Fruit fly (Drosophila melanogaster): ENCODE results near the gene DNAlig3.

DNAlig3 gene

DNA sequence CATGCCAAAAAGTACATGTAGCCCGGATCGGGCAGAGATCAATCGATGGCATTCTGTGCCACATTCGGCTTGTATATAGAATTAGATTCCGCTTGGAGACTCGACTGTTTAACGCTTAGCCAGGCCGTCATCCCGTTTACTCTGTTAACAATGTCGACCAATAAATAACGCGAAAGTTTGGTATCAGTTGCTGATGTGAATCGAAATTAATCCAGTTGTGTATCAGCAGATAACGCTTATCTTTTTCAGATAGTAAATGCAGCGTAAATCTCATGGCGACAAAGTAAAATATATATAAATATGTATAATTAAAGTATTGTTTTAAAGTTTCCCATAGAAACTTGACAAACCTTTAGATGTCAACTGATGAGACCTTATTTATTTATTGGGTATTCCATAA is 9.8 kb upstream of the DNAlig3 start:
- TF ChIP-seq psq (optimal IDR thresholded peaks at IDR 0.05) (no peak), usp (GFP tag; optimal IDR thresholded peaks at IDR 0.05) (no peak), Dll (optimal IDR thresholded peaks at IDR 0.05) (no peak), pan (optimal IDR thresholded peaks at IDR 0.05) (no peak)

DNA sequence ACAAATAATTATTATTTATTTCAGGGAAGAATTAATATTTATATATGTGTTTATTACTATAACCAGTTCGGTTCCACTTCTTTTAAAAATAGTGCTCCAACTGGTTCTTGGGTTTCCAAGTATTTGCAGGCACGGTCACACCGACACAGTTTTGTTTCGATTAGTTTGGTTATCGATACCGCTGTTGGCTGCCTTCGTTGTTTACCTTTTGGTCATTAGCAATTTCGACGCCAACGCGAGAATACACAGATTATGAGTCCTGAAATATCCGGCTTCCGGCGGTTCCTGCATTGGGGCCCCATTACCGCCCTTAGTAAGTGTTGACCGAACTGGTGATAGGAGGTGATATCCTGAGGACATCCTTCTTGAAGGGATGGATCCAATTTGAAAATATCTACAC is 6.5 kb upstream of the DNAlig3 start, which contains the start of gene CG5196:
TSS of gene CG5196 (plus strand) at position 157 of the 400 bp plus-strand sequence.
- TF ChIP-seq EcR (GFP tag; optimal IDR thresholded peaks at IDR 0.05) (no peak), psq (optimal IDR thresholded peaks at IDR 0.05) (no peak), pan (optimal IDR thresholded peaks at IDR 0.05) (no peak), usp (GFP tag; optimal IDR thresholded peaks at IDR 0.05) (no peak), CG8478 (optimal IDR thresholded peaks at IDR 0.05) (no peak), Dll (optimal IDR thresholded peaks at IDR 0.05) (no peak)

DNA sequence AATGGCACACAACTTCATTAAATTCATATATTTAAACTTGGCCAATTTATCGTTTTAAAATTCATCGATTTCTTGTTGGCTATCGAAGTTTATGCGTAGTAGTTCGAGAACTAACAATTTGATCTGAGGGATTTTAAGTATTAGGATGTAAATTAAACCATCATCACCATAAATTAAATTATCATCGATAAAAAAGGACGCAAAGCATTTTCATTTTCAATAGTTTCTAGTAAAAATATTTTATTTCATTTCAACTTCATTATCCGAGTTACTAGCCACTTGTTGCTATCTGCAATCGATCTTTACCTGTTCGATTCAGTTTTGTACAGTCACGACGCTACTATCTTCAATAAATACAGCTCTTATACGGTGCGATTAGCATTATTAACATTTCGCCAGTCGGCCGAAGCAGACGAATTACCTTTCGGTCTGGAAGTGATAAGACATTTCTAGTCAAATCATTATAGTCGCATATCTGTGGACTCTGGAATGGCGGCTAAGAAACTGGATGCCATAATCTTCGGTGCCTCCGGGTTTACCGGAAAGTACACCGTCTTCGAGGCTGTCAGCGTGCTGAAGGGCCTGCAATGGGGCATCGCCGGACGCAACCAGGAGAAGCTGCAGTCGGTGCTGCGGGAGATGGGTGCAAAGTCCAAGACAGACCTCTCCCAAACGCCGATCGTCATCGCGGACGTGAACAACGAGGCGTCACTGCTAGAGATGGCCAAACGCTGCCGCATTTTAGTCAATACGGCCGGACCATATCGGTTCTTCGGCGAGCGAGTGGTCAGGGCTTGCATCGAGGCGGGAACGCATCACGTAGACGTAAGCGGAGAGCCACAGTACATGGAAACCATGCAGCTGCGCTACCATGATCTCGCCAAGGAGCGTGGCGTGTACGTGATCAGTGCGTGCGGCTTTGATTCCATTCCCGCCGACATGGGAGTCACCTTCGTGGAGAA is 4.9 kb upstream of the DNAlig3 start, which contains the start of gene CG5167:
TSS of gene CG5167 (plus strand) at position 298 of the 962 bp plus-strand sequence.
- TF ChIP-seq EcR (GFP tag; optimal IDR thresholded peaks at IDR 0.05) (no peak), usp (GFP tag; optimal IDR thresholded peaks at IDR 0.05) (no peak), CG8478 (optimal IDR thresholded peaks at IDR 0.05) (no peak), Dll (optimal IDR thresholded peaks at IDR 0.05) (no peak), pan (optimal IDR thresholded peaks at IDR 0.05) (no peak)

- TF ChIP-seq pan (optimal IDR thresholded peaks at IDR 0.05) (no peak), psq (optimal IDR thresholded peaks at IDR 0.05) (no peak), EcR (GFP tag; optimal IDR thresholded peaks at IDR 0.05) (no peak), usp (GFP tag; optimal IDR thresholded peaks at IDR 0.05) (no peak), Dll (optimal IDR thresholded peaks at IDR 0.05) (no peak), CG8478 (optimal IDR thresholded peaks at IDR 0.05) (no peak)
Observed at dm6 chr3R:12405928-12406234, 4.2 kb upstream of the DNAlig3 start, which contains the start of gene Cyp9f2. Gene Cyp9f2 (minus strand): TSS chr3R:12406028.

DNA sequence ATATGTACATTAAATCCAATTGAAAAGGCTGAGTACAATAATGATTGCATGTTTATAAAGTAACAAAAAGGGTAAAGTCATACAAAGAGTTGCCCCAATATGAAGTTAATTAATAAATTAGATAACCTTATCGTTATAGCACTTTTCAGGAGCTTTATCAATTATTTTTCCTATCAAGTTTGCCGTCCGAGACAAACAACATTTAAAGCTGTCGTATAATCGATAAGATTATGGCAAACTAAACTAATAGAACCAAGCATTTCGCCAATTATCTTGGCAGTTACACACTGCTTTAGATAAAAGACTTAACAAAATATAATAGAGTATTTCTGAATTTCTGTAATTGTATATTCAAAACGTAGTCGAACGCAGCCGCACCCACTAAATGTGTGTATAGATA is 3.5 kb upstream of the DNAlig3 start:
- TF ChIP-seq CG8478 (optimal IDR thresholded peaks at IDR 0.05) (no peak), psq (optimal IDR thresholded peaks at IDR 0.05) (no peak), Dll (optimal IDR thresholded peaks at IDR 0.05) (no peak), EcR (GFP tag; optimal IDR thresholded peaks at IDR 0.05) (no peak), usp (GFP tag; optimal IDR thresholded peaks at IDR 0.05) (no peak), pan (optimal IDR thresholded peaks at IDR 0.05) (no peak)

DNA sequence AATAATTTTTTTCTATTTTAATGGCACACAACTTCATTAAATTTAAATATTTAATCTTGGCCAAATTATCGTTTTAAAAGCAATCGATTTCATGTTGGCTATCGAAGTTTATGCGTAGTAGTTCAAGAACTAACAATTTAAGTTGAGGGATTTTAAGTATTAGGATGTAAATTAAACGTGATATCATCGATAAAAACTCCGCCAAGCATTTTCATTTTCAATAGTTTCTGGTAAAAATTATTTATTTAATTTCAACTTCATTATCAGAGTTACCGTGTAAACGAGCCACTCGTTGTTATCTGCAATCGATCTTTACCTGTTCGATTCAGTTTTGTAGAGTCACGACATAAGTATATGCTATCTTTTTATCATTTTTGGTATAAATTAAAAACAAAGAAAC is 1.3 kb upstream of the DNAlig3 start:
- TF ChIP-seq Dll (optimal IDR thresholded peaks at IDR 0.05) (no peak), EcR (GFP tag; optimal IDR thresholded peaks at IDR 0.05) (no peak), psq (optimal IDR thresholded peaks at IDR 0.05) (no peak), pan (optimal IDR thresholded peaks at IDR 0.05) (no peak), CG8478 (optimal IDR thresholded peaks at IDR 0.05) (no peak), usp (GFP tag; optimal IDR thresholded peaks at IDR 0.05) (no peak)

DNA sequence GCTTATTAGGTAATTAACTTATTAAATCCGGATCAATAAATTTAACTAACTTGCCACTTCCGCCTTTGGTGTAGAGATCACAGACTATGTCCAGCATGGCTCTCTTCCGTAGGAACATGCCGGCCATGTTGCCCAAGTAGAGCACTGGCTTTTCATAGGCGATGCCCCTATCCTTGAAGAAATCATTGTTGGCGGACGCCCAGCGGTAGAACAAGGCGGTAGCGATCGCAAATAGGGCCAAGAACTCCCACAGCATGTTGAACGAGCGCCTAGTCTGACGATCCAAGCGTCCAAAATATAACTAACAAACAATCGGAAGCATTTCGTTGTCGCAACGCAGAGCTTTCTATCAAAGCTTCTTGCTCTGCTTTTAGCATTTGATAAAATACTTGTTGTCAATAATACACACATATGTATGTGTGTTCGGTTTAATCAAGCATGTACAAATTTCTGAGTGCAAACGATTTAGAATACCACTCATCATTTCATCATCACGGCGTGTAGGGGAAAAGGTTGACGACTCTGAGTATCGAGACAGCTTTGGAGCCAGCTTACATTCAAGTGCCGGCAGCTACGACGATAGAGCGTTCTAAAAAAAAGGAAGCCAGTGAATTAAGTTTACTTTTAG is 2.9 kb downstream of the DNAlig3 start, which contains the start of gene Cyp9f3:
TSS of gene Cyp9f3 (minus strand) at position 310 of the 628 bp plus-strand sequence.
- TF ChIP-seq pan (optimal IDR thresholded peaks at IDR 0.05), result no peak
- no peak for TF ChIP-seq Dll (optimal IDR thresholded peaks at IDR 0.05)
- no peak for TF ChIP-seq EcR (GFP tag; optimal IDR thresholded peaks at IDR 0.05)
- no peak for TF ChIP-seq psq (optimal IDR thresholded peaks at IDR 0.05)
- TF ChIP-seq usp (GFP tag; optimal IDR thresholded peaks at IDR 0.05), result no peak
- no peak for TF ChIP-seq CG8478 (optimal IDR thresholded peaks at IDR 0.05)

DNA sequence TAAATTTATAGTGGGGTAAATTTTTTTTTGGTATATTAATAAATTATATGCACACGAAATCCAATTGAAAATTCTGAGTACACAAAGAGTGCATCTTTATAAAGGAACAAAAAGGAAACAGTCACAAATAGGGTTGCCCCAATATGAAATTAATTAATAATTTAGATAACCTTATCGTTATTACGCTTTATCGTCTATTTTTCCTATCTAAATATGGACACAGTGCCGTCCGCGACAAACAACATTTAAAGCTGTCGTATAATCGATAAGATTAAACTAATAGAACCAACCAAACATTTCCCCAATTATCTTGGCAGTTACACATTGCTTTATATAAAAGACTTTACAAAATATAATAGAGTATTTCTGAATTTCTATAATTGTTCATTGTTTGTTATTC is 3.6 kb downstream of the DNAlig3 start:
- no peak for TF ChIP-seq psq (optimal IDR thresholded peaks at IDR 0.05)
- no peak for TF ChIP-seq CG8478 (optimal IDR thresholded peaks at IDR 0.05)
- no peak for TF ChIP-seq Dll (optimal IDR thresholded peaks at IDR 0.05)
- no peak for TF ChIP-seq usp (GFP tag; optimal IDR thresholded peaks at IDR 0.05)
- TF ChIP-seq pan (optimal IDR thresholded peaks at IDR 0.05), result no peak
- no peak for TF ChIP-seq EcR (GFP tag; optimal IDR thresholded peaks at IDR 0.05)

- TF ChIP-seq usp (GFP tag; optimal IDR thresholded peaks at IDR 0.05) (no peak), psq (optimal IDR thresholded peaks at IDR 0.05) (no peak), pan (optimal IDR thresholded peaks at IDR 0.05) (no peak), EcR (GFP tag; optimal IDR thresholded peaks at IDR 0.05) (no peak), Dll (optimal IDR thresholded peaks at IDR 0.05) (no peak), CG8478 (optimal IDR thresholded peaks at IDR 0.05) (no peak)
Observed at dm6 chr3R:12395880-12396279, 5.8 kb downstream of the DNAlig3 start, which contains the start of the genes CG10096 and CG10097. Gene CG10096 (minus strand): TSS chr3R:12395980. Gene CG10097 (minus strand): TSS chr3R:12395980.

DNA sequence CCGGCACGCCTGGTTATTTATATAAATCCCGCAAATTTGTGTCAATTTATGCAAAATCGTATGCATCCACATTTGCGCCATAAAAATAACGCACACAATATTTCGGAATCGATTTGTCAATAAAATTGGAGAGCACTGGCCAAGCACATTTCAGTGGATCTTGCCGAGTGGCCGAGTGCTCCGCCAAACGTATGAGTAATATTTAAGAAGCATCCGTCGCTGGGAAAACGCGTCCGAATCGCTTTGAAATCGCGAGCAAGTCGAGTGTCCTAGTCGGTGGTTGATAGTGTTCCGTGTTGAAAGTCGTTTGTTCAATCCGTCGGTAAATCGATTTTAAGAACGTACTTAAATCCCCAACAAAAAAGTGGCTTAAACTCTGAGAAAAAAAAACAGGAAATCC is 14.7 kb downstream of the DNAlig3 start, which contains the start of gene CG33098:
TSS of gene CG33098 (plus strand) at position 224 of the 400 bp plus-strand sequence.
- TF ChIP-seq usp (GFP tag; optimal IDR thresholded peaks at IDR 0.05) (no peak), CG8478 (optimal IDR thresholded peaks at IDR 0.05) (no peak), EcR (GFP tag; optimal IDR thresholded peaks at IDR 0.05) (no peak), psq (optimal IDR thresholded peaks at IDR 0.05) (no peak), Dll (optimal IDR thresholded peaks at IDR 0.05) (no peak), pan (optimal IDR thresholded peaks at IDR 0.05) (no peak)

- TF ChIP-seq usp (GFP tag; optimal IDR thresholded peaks at IDR 0.05) (no peak), EcR (GFP tag; optimal IDR thresholded peaks at IDR 0.05) (no peak), Dll (optimal IDR thresholded peaks at IDR 0.05) (no peak), pan (optimal IDR thresholded peaks at IDR 0.05) (no peak), CG8478 (optimal IDR thresholded peaks at IDR 0.05) (no peak), psq (optimal IDR thresholded peaks at IDR 0.05) (no peak)
Observed at dm6 chr3R:12385949-12386348, 15.7 kb downstream of the DNAlig3 start, which contains the start of gene Sol1. Gene Sol1 (plus strand): TSS chr3R:12386249.

Measured in whole organism.